Worm (Caenorhabditis elegans) whole organism, L2 larva: Measurements from ENCODE around the gene clec-145.

Experiments
- C34F6.9 ChIP-seq: fragments of 150-350 bp; optimal IDR thresholded peaks from 2 replicates; lab custom pipeline; 2014; ENCODE audit warnings: missing biosample characterization, missing genetic modification characterization
- F13H6.1 ChIP-seq: sonication (generic microtip); optimal IDR thresholded peaks from 2 replicates; lab custom pipeline; 2016; ENCODE audit warnings: missing genetic modification characterization, missing compliant biosample characterization
- R02D3.7 ChIP-seq: fragments of 150-350 bp; optimal IDR thresholded peaks from 2 replicates; lab custom pipeline; 2014; ENCODE audit warnings: missing biosample characterization, missing genetic modification characterization
- Y55F3AM.14 ChIP-seq: fragments of 200-800 bp; sonication (Bioruptor generic); optimal IDR thresholded peaks from 2 replicates; lab custom pipeline; 2018; ENCODE audit warnings: mild to moderate bottlenecking, missing genetic modification characterization, missing compliant biosample characterization
- ZK546.5 ChIP-seq: sonication (generic microtip); optimal IDR thresholded peaks from 2 replicates; lab custom pipeline; 2017; ENCODE audit warnings: missing biosample characterization, missing genetic modification characterization
- alr-1 ChIP-seq: fragments of 150-350 bp; optimal IDR thresholded peaks from 2 replicates; lab custom pipeline; 2014; ENCODE audit warnings: missing biosample characterization, missing genetic modification characterization
- aly-2 ChIP-seq: fragments of 150-350 bp; optimal IDR thresholded peaks from 2 replicates; lab custom pipeline; 2014; ENCODE audit warnings: missing biosample characterization, missing genetic modification characterization
- blmp-1 ChIP-seq: sonication (generic microtip); optimal IDR thresholded peaks from 2 replicates; lab custom pipeline; 2017; ENCODE audit warnings: missing genetic modification characterization, mild to moderate bottlenecking, missing compliant biosample characterization, antibody characterized with exemption, moderate library complexity; ENCODE audit not compliant: insufficient read depth
- ceh-82 ChIP-seq: fragments of 150-350 bp; optimal IDR thresholded peaks from 2 replicates; lab custom pipeline; 2014; ENCODE audit warnings: missing biosample characterization, missing genetic modification characterization
- crh-2 ChIP-seq: sonication (generic microtip); optimal IDR thresholded peaks from 2 replicates; lab custom pipeline; 2017; ENCODE audit warnings: missing biosample characterization, missing genetic modification characterization
- elt-1 ChIP-seq: fragments of 150-350 bp; optimal IDR thresholded peaks from 2 replicates; lab custom pipeline; 2014; ENCODE audit warnings: missing biosample characterization, missing genetic modification characterization
- gmeb-1 ChIP-seq: fragments of 150-350 bp; optimal IDR thresholded peaks from 2 replicates; lab custom pipeline; 2014; ENCODE audit warnings: missing biosample characterization, missing genetic modification characterization
- lin-11 ChIP-seq: fragments of 150-350 bp; sonication (generic microtip); optimal IDR thresholded peaks from 2 replicates; lab custom pipeline; 2014; ENCODE audit warnings: missing biosample characterization, missing genetic modification characterization, inconsistent platforms, mixed read lengths
- lin-39 ChIP-seq: fragments of 150-350 bp; optimal IDR thresholded peaks from 2 replicates; lab custom pipeline; 2014; ENCODE audit warnings: missing biosample characterization, missing genetic modification reagents, missing genetic modification characterization
- mbf-1 ChIP-seq: sonication (generic microtip); optimal IDR thresholded peaks from 2 replicates; lab custom pipeline; 2017; ENCODE audit warnings: missing biosample characterization, missing genetic modification characterization
- mdl-1 ChIP-seq, 2 experiments: fragments of 150-350 bp in 1 of 2; sonication (generic microtip) in 1 of 2; optimal IDR thresholded peaks; 2 replicates each; lab custom pipeline; 2017; ENCODE audit warnings: missing biosample characterization in 2 of 2, missing genetic modification characterization in 2 of 2
- nhr-10 ChIP-seq: sonication (generic microtip); optimal IDR thresholded peaks from 2 replicates; lab custom pipeline; 2017; ENCODE audit warnings: missing biosample characterization, missing genetic modification characterization
- nhr-11 ChIP-seq: fragments of 150-350 bp; optimal IDR thresholded peaks from 2 replicates; lab custom pipeline; 2014; ENCODE audit warnings: missing biosample characterization, missing genetic modification characterization
- nhr-12 ChIP-seq: fragments of 150-350 bp; optimal IDR thresholded peaks from 2 replicates; lab custom pipeline; 2014; ENCODE audit warnings: missing biosample characterization, missing genetic modification characterization
- nhr-129 ChIP-seq: fragments of 150-350 bp; optimal IDR thresholded peaks from 2 replicates; lab custom pipeline; 2014; ENCODE audit warnings: missing biosample characterization, missing genetic modification characterization
- nhr-21 ChIP-seq: fragments of 150-350 bp; optimal IDR thresholded peaks from 2 replicates; lab custom pipeline; 2014; ENCODE audit warnings: missing biosample characterization, missing genetic modification characterization
- nhr-23 ChIP-seq: fragments of 150-350 bp; optimal IDR thresholded peaks from 2 replicates; lab custom pipeline; 2014; ENCODE audit warnings: missing biosample characterization, missing genetic modification reagents, missing genetic modification characterization
- nhr-25 ChIP-seq: fragments of 150-350 bp; sonication (generic microtip); optimal IDR thresholded peaks from 3 replicates; lab custom pipeline; 2014; ENCODE audit warnings: missing biosample characterization, missing genetic modification characterization
- nhr-6 ChIP-seq: fragments of 150-350 bp; optimal IDR thresholded peaks from 2 replicates; lab custom pipeline; 2014; ENCODE audit warnings: missing biosample characterization, missing genetic modification characterization
- nhr-77 ChIP-seq: fragments of 150-350 bp; optimal IDR thresholded peaks from 2 replicates; lab custom pipeline; 2014; ENCODE audit warnings: missing biosample characterization, missing genetic modification characterization
- skn-1 ChIP-seq: sonication (generic microtip); optimal IDR thresholded peaks from 2 replicates; lab custom pipeline; 2017; ENCODE audit warnings: missing biosample characterization, missing genetic modification characterization
- sma-3 ChIP-seq: sonication (generic microtip); optimal IDR thresholded peaks from 2 replicates; lab custom pipeline; 2016; ENCODE audit warnings: missing genetic modification reagents, missing genetic modification characterization, missing compliant biosample characterization
- sma-9 ChIP-seq, 2 experiments: fragments of 150-350 bp in 1 of 2; sonication (generic microtip) in 1 of 2; optimal IDR thresholded peaks; 2 replicates each; lab custom pipeline; 2014 to 2016; ENCODE audit warnings: missing genetic modification characterization in 2 of 2, mild to moderate bottlenecking in 1 of 2, missing biosample characterization in 1 of 2, missing compliant biosample characterization in 1 of 2, missing genetic modification reagents in 1 of 2, moderate library complexity in 1 of 2
- snpc-4 ChIP-seq: fragments of 150-350 bp; optimal IDR thresholded peaks from 2 replicates; lab custom pipeline; 2014; ENCODE audit warnings: missing biosample characterization, missing genetic modification characterization
- unc-39 ChIP-seq: fragments of 150-350 bp; optimal IDR thresholded peaks from 2 replicates; lab custom pipeline; 2014; ENCODE audit warnings: missing biosample characterization, missing genetic modification characterization
- unc-55 ChIP-seq: fragments of 150-350 bp; sonication (generic microtip); optimal IDR thresholded peaks from 3 replicates; lab custom pipeline; 2014; ENCODE audit warnings: missing biosample characterization, missing genetic modification reagents, missing genetic modification characterization
- unc-62 ChIP-seq: fragments of 150-350 bp; optimal IDR thresholded peaks from 2 replicates; lab custom pipeline; 2014; ENCODE audit warnings: missing biosample characterization, missing genetic modification reagents, missing genetic modification characterization
- zag-1 ChIP-seq: fragments of 150-350 bp; optimal IDR thresholded peaks from 2 replicates; lab custom pipeline; 2014; ENCODE audit warnings: missing biosample characterization, missing genetic modification characterization
- ztf-1 ChIP-seq: fragments of 200-800 bp; sonication (Bioruptor generic); conservative IDR thresholded peaks from 2 replicates; pipeline ENCODE4 v1.3.6; 2022; ENCODE audit warnings: missing genetic modification characterization, missing compliant biosample characterization
- ztf-11 ChIP-seq: sonication (generic microtip); optimal IDR thresholded peaks from 2 replicates; lab custom pipeline; 2017; ENCODE audit warnings: missing biosample characterization, missing genetic modification characterization

clec-145 gene

DNA sequence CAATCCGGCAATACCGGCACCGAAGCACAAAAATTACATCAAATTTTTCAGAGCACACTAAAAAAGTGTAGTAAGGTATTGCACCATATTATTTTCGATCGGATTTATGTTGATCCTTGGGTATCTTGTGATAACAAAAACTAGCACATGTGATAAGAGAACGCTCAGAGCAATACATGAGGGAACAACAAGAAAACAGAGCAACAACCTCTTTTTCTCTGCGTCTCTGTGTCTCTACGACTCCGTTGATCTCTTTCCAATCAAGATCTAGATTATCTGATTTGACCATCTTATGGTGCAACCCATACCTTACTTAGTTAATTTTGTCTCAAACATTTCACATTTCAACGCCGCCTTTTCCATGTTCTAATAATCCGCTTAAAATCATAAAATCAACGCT lies 41.9 kb upstream of the clec-145 start, which contains the start of gene tag-10:
tag-10 (plus strand) TSS at position 347 of the 400 bp plus-strand sequence.
- TF ChIP-seq elt-1 (tag; lab: Kevin White, UChicago) (peak; percentile 93), sma-9 (GFP tag; optimal IDR thresholded peaks at IDR 0.05; lab: Kevin White, UChicago) (peak; percentile 68), sma-9 (tag; optimal IDR thresholded peaks at IDR 0.05; lab: Kevin White, UChicago) (no peak), nhr-129 (peak; percentile 69), crh-2 (no peak)

- TF ChIP-seq aly-2 (tag; lab: Kevin White, UChicago) (no peak), nhr-77 (tag; lab: Kevin White, UChicago) (no peak), F13H6.1 (tag; lab: Kevin White, UChicago) (no peak), unc-55 (GFP tag; lab: Kevin White, UChicago) (no peak), zag-1 (tag; lab: Kevin White, UChicago) (no peak), unc-62 (GFP tag; lab: Kevin White, UChicago) (no peak), lin-39 (tag; lab: Kevin White, UChicago) (no peak), lin-11 (no peak), blmp-1 (no peak), nhr-23 (tag; lab: Kevin White, UChicago) (no peak), sma-9 (GFP tag; optimal IDR thresholded peaks at IDR 0.05; lab: Kevin White, UChicago) (no peak), sma-9 (tag; optimal IDR thresholded peaks at IDR 0.05; lab: Kevin White, UChicago) (no peak), nhr-11 (no peak), ztf-1 (GFP tag; lab: Robert Waterston, UW) (no peak), nhr-12 (no peak), sma-3 (GFP tag; lab: Kevin White, UChicago) (no peak)
Measured at ce11 chrII:13630690-13631089, 40.3 kb upstream of the clec-145 start, which contains the start of the genes gst-17 and gst-18. gst-17 (minus strand) TSS chrII:13630790. gst-18 (minus strand) TSS chrII:13630887.

ce11 chrII:13627001-13627400 lies 36.6 kb upstream of the clec-145 start, which contains the start of gene gst-19:
gst-19 (minus strand) TSS chrII:13627145.
- no peak for TF ChIP-seq ZK546.5 (tag; lab: Kevin White, UChicago)
- TF ChIP-seq sma-9 (GFP tag; optimal IDR thresholded peaks at IDR 0.05; lab: Kevin White, UChicago), result no peak
- no peak for TF ChIP-seq sma-9 (tag; optimal IDR thresholded peaks at IDR 0.05; lab: Kevin White, UChicago)
- TF ChIP-seq lin-11, result no peak
- no peak for TF ChIP-seq nhr-10
- TF ChIP-seq alr-1 (tag; lab: Kevin White, UChicago), result no peak
- no peak for TF ChIP-seq blmp-1
- TF ChIP-seq lin-39 (tag; lab: Kevin White, UChicago), result no peak
- no peak for TF ChIP-seq snpc-4 (tag; lab: Kevin White, UChicago)
- no peak for TF ChIP-seq ceh-82 (tag; lab: Kevin White, UChicago)
- TF ChIP-seq C34F6.9 (tag; lab: Kevin White, UChicago), result no peak
- no peak for TF ChIP-seq skn-1 (tag; lab: Kevin White, UChicago)
- no peak for TF ChIP-seq unc-55 (GFP tag; lab: Kevin White, UChicago)
- no peak for TF ChIP-seq nhr-11
- TF ChIP-seq mdl-1 (tag; optimal IDR thresholded peaks at IDR 0.05; lab: Kevin White, UChicago), result no peak
- TF ChIP-seq, all 48 proteins: peak for 0

DNA sequence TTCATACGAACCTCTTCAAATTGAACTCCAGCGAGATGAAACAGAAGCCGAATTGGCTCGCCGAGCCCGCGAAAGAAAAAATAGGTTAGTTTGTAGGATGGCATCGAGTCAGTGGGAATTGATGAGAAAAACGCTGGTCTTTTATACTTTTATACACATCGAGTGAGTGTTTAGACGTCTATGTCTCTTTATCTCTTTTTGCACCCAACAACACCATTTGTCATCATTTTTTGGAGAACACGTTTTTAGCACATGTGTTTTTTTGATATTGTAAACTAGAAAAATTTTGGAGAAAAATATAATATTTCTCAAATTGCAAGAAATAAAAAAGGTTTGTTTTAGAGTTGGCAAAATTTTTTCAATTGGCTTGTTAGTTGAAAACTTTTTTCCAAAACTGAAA lies 34.0 kb upstream of the clec-145 start, which contains the start of gene gst-16:
gst-16 (minus strand) TSS at position 111 of the 400 bp plus-strand sequence.
- TF ChIP-seq skn-1 (tag; lab: Kevin White, UChicago), result peak; percentile 70
- TF ChIP-seq Y55F3AM.14, result no peak

DNA sequence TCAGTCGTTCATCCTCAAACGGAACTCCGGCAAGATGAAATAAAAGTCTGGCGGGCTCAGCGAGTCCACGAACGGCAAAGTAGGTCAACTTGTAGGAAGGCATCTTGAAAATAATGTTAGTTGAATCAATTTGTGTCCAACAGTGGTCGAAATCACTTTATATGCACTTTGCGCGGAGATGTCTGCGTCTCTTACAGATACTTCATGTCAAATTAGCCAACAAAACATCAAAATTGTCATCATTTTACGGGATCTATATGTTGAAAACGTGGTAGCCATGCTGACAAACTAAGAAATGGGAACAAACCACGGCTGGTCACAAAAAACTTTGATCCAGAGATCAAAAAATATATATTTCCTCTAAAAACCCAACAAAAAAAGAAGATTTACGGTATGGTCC lies 27.4 kb upstream of the clec-145 start, which contains the start of gene gst-12:
gst-12 (minus strand) TSS at position 254 of the 400 bp plus-strand sequence.
- peak; percentile 63 for TF ChIP-seq sma-9 (GFP tag; optimal IDR thresholded peaks at IDR 0.05; lab: Kevin White, UChicago)
- TF ChIP-seq sma-9 (tag; optimal IDR thresholded peaks at IDR 0.05; lab: Kevin White, UChicago), result no peak
- TF ChIP-seq R02D3.7 (tag; lab: Kevin White, UChicago), result no peak
- TF ChIP-seq nhr-21 (tag; lab: Kevin White, UChicago), result peak; percentile 61
- no peak for TF ChIP-seq gmeb-1 (tag; lab: Kevin White, UChicago)
- TF ChIP-seq nhr-23 (tag; lab: Kevin White, UChicago), result no peak
- no peak for TF ChIP-seq mbf-1 (tag; lab: Kevin White, UChicago)
- TF ChIP-seq lin-11, result no peak
- no peak for TF ChIP-seq nhr-6 (tag; lab: Kevin White, UChicago)
- TF ChIP-seq nhr-25, result no peak
- no peak for TF ChIP-seq aly-2 (tag; lab: Kevin White, UChicago)
- TF ChIP-seq unc-39 (tag; lab: Kevin White, UChicago), result no peak
- no peak for TF ChIP-seq ztf-11
- no peak for TF ChIP-seq alr-1 (tag; lab: Kevin White, UChicago)
